Fruit fly (Drosophila melanogaster) whole organism, wandering third instar larva: ENCODE data around the gene CG4045.

ENCODE experiments used
- Hr78 ChIP-seq: fragments of >200 bp; optimal IDR thresholded peaks from 2 replicates; lab custom pipeline; 2017; ENCODE audit warnings: missing biosample characterization, missing genetic modification characterization
- Jra ChIP-seq: sonication (Bioruptor generic); optimal IDR thresholded peaks from 2 replicates; lab custom pipeline; 2016; ENCODE audit warnings: missing biosample characterization, missing genetic modification characterization
- N ChIP-seq: fragments of >200 bp; optimal IDR thresholded peaks from 2 replicates; lab custom pipeline; 2018; ENCODE audit warnings: missing biosample characterization, missing external identifiers, missing genetic modification characterization
- br ChIP-seq: fragments of 200-800 bp; sonication (Bioruptor generic); optimal IDR thresholded peaks from 2 replicates; lab custom pipeline; 2016; ENCODE audit warnings: missing biosample characterization, missing genetic modification characterization
- brk ChIP-seq: fragments of 200-800 bp; sonication (Bioruptor generic); optimal IDR thresholded peaks from 2 replicates; lab custom pipeline; 2016; ENCODE audit warnings: missing biosample characterization, mild to moderate bottlenecking, missing genetic modification characterization
- ey ChIP-seq: fragments of 200-800 bp; sonication (Bioruptor generic); optimal IDR thresholded peaks from 2 replicates; lab custom pipeline; 2016; ENCODE audit warnings: missing biosample characterization, missing genetic modification characterization
- lola ChIP-seq: fragments of >200 bp; optimal IDR thresholded peaks from 2 replicates; lab custom pipeline; 2017; ENCODE audit warnings: missing biosample characterization, missing genetic modification characterization
- pan ChIP-seq: fragments of >200 bp; optimal IDR thresholded peaks from 2 replicates; lab custom pipeline; 2017
- tai ChIP-seq: sonication (Bioruptor generic); optimal IDR thresholded peaks from 2 replicates; lab custom pipeline; 2016; ENCODE audit warnings: missing biosample characterization, missing genetic modification characterization

DNA sequence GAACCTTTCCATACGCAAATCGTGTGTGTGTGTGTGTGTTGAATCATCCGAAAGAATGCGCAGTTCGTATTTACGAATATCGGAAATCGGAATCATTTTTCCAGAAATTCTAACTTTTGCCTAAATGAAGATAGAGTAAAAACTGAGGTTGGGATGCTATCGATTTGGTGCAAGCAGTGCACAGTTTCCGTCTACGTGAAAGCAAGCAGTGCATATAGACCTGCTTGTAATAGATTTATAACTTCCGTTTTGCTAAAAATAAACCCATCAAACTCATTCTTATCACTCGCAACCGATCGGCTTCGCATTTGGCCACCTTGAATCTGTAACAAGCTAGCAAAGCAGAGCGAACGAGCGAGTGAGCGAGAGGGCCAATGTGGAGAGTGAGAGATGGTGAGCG lies 30.7 kb upstream of the CG4045 start:
- TF ChIP-seq br (no peak), pan (lab: Kevin White, UChicago) (no peak), ey (GFP tag; lab: Kevin White, UChicago) (no peak), N (GFP tag; lab: Kevin White, UChicago) (no peak), lola (GFP tag; lab: Kevin White, UChicago) (no peak), tai (GFP tag; lab: Kevin White, UChicago) (no peak), Hr78 (GFP tag; lab: Kevin White, UChicago) (no peak), Jra (no peak), brk (GFP tag; lab: Kevin White, UChicago) (no peak)
